Fruit fly (Drosophila melanogaster): ENCODE data around the gene Dsor1.

The Dsor1 gene

dm6 chrX:9243417-9243884, 3.7 kb upstream of the Dsor1 start, which contains the start of the genes mxc and Larp7:
Gene mxc (minus strand): TSS chrX:9243467.
Gene Larp7 (plus strand): TSS chrX:9243817.
- TF ChIP-seq CTCF (optimal IDR thresholded peaks at IDR 0.05) = peak in 1 of 2 experiments; percentile 21
- no peak for TF ChIP-seq CG8478 (optimal IDR thresholded peaks at IDR 0.05)

- no peak for TF ChIP-seq CTCF (optimal IDR thresholded peaks at IDR 0.05)
- no peak for TF ChIP-seq CG8478 (optimal IDR thresholded peaks at IDR 0.05)
Observed at dm6 chrX:9248040-9248439, 898 bp downstream of the Dsor1 start.

dm6 chrX:9250161-9250831, 3.2 kb downstream of the Dsor1 start, which contains the start of gene CG17754:
Gene CG17754 (plus strand): TSS chrX:9250420.
- TF ChIP-seq CG8478 (optimal IDR thresholded peaks at IDR 0.05) (no peak), CTCF (optimal IDR thresholded peaks at IDR 0.05) (no peak)

DNA sequence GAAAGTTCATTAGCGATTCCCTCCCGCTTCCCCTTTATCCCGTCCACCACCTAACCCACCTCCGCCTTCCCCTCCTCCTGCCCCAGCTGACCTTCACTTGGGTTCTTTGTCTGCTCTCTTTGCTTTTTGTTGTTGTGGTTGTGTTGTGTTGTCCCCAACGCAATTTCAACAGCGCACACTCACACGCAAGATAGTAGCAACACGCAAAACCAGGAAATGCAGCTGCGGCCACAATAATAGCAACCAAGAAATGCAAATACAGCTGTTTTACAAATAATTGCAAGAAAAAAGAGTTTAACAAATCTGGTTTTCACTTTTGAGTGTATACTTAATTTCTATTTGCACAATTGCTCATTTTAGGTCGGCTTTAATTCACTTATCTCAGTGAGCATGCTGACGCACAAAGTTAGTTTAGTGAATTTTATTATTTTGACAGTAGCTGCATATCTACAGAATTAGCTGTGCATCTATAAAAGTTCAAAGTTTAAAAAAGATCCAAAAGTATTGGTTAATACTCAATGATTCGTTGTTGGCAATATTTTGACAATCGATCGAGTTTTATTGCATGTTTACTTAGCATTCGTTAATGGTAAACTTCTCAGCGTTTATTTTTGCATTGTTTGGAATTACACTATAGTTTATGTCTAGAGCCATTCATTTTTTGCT, 4.2 kb downstream of the Dsor1 start:
- no peak for TF ChIP-seq CTCF (optimal IDR thresholded peaks at IDR 0.05)
- TF ChIP-seq CG8478 (optimal IDR thresholded peaks at IDR 0.05) = no peak

dm6 chrX:9252051-9252708, 5.0 kb downstream of the Dsor1 start:
- no peak for TF ChIP-seq CG8478 (optimal IDR thresholded peaks at IDR 0.05)
- TF ChIP-seq CTCF (optimal IDR thresholded peaks at IDR 0.05) = no peak

dm6 chrX:9255021-9255420, 7.9 kb downstream of the Dsor1 start:
- TF ChIP-seq CG8478 (optimal IDR thresholded peaks at IDR 0.05) (no peak), CTCF (optimal IDR thresholded peaks at IDR 0.05) (no peak)

DNA sequence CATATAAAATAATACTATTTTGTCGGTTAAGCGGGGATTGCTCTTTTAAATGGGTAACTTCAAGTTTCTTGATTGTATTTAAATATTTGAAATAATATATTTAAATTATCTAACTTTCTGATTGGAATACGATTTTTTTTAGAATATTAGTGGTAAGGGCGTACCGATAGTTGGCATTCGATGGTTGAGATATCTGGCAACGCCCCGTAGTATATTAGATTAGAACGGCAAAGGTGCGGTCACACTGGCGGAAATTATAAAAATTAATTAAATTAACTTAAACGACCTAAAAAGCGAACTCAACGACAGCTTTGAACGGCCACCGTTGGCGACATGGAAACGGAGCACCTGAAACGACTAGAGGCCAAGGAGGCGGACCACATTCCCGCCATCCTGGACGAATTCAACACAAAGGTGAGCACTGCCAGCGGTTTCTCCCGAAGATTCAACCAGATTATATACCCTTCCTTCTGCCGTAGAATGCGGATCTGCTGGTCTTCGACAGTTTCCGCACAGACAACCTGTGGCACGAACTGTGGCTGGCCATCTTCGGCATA, 8.9 kb downstream of the Dsor1 start, which contains the start of gene ric8a:
ric8a (plus strand) TSS at position 205 of the 557 bp plus-strand sequence.
- TF ChIP-seq CG8478 (optimal IDR thresholded peaks at IDR 0.05) = no peak
- TF ChIP-seq CTCF (optimal IDR thresholded peaks at IDR 0.05) = no peak

dm6 chrX:9266082-9266481, 18.9 kb downstream of the Dsor1 start:
- no peak for TF ChIP-seq CTCF (optimal IDR thresholded peaks at IDR 0.05)
- no peak for TF ChIP-seq CG8478 (optimal IDR thresholded peaks at IDR 0.05)

DNA sequence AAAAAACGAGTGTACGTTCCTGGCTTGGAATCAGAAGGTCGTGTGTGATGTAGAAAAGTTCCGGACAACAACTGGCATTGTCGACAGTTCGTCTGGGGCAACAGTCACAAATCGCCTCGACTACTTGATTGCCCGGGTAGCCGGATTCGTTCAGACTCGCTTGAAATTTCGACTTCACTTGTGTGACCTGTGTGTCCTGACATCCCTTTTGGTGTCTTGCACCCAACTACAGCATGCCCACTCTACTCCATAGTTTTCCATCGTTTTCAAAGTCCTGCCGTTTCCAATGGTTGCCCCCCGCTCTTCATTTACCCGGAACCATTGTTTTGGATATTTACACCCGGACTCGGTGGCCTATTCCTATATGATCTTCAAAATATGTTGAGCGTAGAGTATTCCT, 20.5 kb downstream of the Dsor1 start, which contains the start of gene Erk7:
Erk7 (minus strand) TSS at position 101 of the 400 bp plus-strand sequence.
- no peak for TF ChIP-seq CTCF (optimal IDR thresholded peaks at IDR 0.05)
- no peak for TF ChIP-seq CG8478 (optimal IDR thresholded peaks at IDR 0.05)

- no peak for TF ChIP-seq CG8478 (optimal IDR thresholded peaks at IDR 0.05)
- TF ChIP-seq CTCF (optimal IDR thresholded peaks at IDR 0.05) = no peak
Observed at dm6 chrX:9269825-9270224, 22.7 kb downstream of the Dsor1 start, which contains the start of gene CG17440. Gene CG17440 (minus strand): TSS chrX:9269925.

dm6 chrX:9272830-9273507, 25.8 kb downstream of the Dsor1 start, which contains the start of the genes Cfp1 and Aladin:
Gene Cfp1 (minus strand): TSS chrX:9272960.
Gene Aladin (plus strand): TSS chrX:9273413.
- TF ChIP-seq CG8478 (optimal IDR thresholded peaks at IDR 0.05) = no peak
- no peak for TF ChIP-seq CTCF (optimal IDR thresholded peaks at IDR 0.05)

DNA sequence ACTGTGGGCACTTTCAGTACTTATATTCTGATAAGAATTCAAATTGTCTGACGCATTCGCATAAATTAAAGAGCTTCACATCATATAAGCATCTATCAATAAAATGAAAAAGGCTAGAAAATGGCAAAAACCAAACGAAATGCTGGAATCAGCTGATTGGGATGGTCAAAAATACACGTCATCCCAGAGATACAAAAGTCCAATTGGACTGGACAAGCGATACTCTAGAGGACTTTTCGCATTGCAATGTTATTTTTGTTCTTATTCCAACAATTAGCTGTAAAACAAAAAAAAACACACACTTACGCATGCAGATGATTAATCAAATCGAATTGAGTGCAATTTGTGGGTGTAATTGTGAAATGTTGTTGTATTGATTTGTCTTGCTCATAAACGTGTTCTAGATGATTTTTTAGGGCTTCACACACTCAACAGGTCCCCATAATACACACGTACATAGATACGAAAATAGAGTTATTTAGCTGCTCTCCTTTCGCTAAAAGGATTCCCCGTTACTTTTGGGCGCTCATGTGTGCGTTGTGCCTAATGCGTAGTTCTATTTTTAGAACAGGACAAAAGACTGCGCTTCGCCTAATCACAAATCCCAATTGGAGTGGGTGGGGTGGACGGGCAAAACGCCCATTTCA, 35.0 kb downstream of the Dsor1 start:
- TF ChIP-seq CTCF (optimal IDR thresholded peaks at IDR 0.05) (no peak), CG8478 (optimal IDR thresholded peaks at IDR 0.05) (no peak)

dm6 chrX:9282783-9283289, 35.7 kb downstream of the Dsor1 start, which contains the start of gene c11.1:
Gene c11.1 (minus strand): TSS chrX:9283117.
- no peak for TF ChIP-seq CG8478 (optimal IDR thresholded peaks at IDR 0.05)
- peak; percentile 58 to 69 for TF ChIP-seq CTCF (optimal IDR thresholded peaks at IDR 0.05)

Data from S2 (cell line).